Worm (Caenorhabditis elegans) whole organism, late embryonic: ENCODE results near the gene srh-116.

Experiments
- F13H6.1 ChIP-seq: sonication (generic microtip); optimal IDR thresholded peaks from 2 replicates; lab custom pipeline; 2016; ENCODE audit warnings: missing genetic modification characterization, missing compliant biosample characterization
- ceh-19 ChIP-seq: fragments of 200-800 bp; sonication (Bioruptor generic); optimal IDR thresholded peaks from 2 replicates; lab custom pipeline; 2018; ENCODE audit warnings: mild to moderate bottlenecking, missing genetic modification characterization, missing compliant biosample characterization
- elt-2 ChIP-seq: sonication (generic microtip); optimal IDR thresholded peaks from 2 replicates; lab custom pipeline; 2016; ENCODE audit warnings: missing genetic modification reagents, missing genetic modification characterization, missing compliant biosample characterization
- lim-6 ChIP-seq: sonication (generic microtip); optimal IDR thresholded peaks from 2 replicates; lab custom pipeline; 2016; ENCODE audit warnings: missing genetic modification characterization, missing compliant biosample characterization
- odd-2 ChIP-seq: sonication (generic microtip); optimal IDR thresholded peaks from 2 replicates; lab custom pipeline; 2017; ENCODE audit warnings: antibody characterized with exemption, mild to moderate bottlenecking, missing genetic modification characterization, missing compliant biosample characterization
- unc-55 ChIP-seq: sonication (generic microtip); optimal IDR thresholded peaks from 2 replicates; lab custom pipeline; 2017; ENCODE audit warnings: missing biosample characterization, missing genetic modification reagents, missing genetic modification characterization

- no peak for TF ChIP-seq unc-55 (GFP tag; lab: Kevin White, UChicago)
- no peak for TF ChIP-seq F13H6.1
- TF ChIP-seq elt-2 (tag; lab: Kevin White, UChicago), result no peak
- TF ChIP-seq ceh-19, result no peak
- TF ChIP-seq odd-2 (tag; lab: Kevin White, UChicago), result no peak
- TF ChIP-seq lim-6 (tag; lab: Kevin White, UChicago), result no peak
Observed at ce11 chrV:17212743-17213142, 42.2 kb downstream of the srh-116 start, which contains the start of gene srh-113.
